Worm (Caenorhabditis elegans) whole organism, late embryonic: ENCODE measurements around the gene K09D9.14.

Experiments used
- F13H6.1 ChIP-seq: sonication (generic microtip); optimal IDR thresholded peaks from 2 replicates; lab custom pipeline; 2016; ENCODE audit warnings: missing genetic modification characterization, missing compliant biosample characterization
- K02D7.2 ChIP-seq: sonication (generic microtip); optimal IDR thresholded peaks from 2 replicates; lab custom pipeline; 2017; ENCODE audit warnings: mild to moderate bottlenecking, missing genetic modification characterization, missing compliant biosample characterization
- T23F11.4 ChIP-seq: fragments of 200-800 bp; sonication (Bioruptor generic); optimal IDR thresholded peaks from 2 replicates; lab custom pipeline; 2018; ENCODE audit warnings: mild to moderate bottlenecking, missing genetic modification characterization, missing compliant biosample characterization
- Y22D7AL.16 ChIP-seq: sonication (generic microtip); optimal IDR thresholded peaks from 2 replicates; lab custom pipeline; 2016; ENCODE audit warnings: missing genetic modification characterization, missing compliant biosample characterization
- ceh-19 ChIP-seq: fragments of 200-800 bp; sonication (Bioruptor generic); optimal IDR thresholded peaks from 2 replicates; lab custom pipeline; 2018; ENCODE audit warnings: mild to moderate bottlenecking, missing genetic modification characterization, missing compliant biosample characterization
- ceh-2 ChIP-seq: sonication (generic microtip); optimal IDR thresholded peaks from 2 replicates; lab custom pipeline; 2016; ENCODE audit warnings: missing genotype, missing genetic modification characterization, missing compliant biosample characterization
- ceh-30 ChIP-seq: fragments of 150-350 bp; optimal IDR thresholded peaks from 2 replicates; lab custom pipeline; 2014; ENCODE audit warnings: missing biosample characterization, missing genetic modification characterization
- ceh-34 ChIP-seq: sonication (generic microtip); optimal IDR thresholded peaks from 2 replicates; lab custom pipeline; 2016; ENCODE audit warnings: mild to moderate bottlenecking, missing genetic modification characterization, missing compliant biosample characterization
- ceh-45 ChIP-seq: fragments of 200-800 bp; sonication (Bioruptor generic); IDR thresholded peaks from 2 replicates; pipeline ENCODE4 v1.3.6; 2022; ENCODE audit warnings: missing genetic modification reagents, missing genetic modification characterization, missing compliant biosample characterization
- ceh-48 ChIP-seq: sonication (generic microtip); optimal IDR thresholded peaks from 2 replicates; lab custom pipeline; 2016; ENCODE audit warnings: missing genetic modification characterization, inconsistent platforms, missing compliant biosample characterization
- che-1 ChIP-seq: sonication (generic microtip); optimal IDR thresholded peaks from 2 replicates; lab custom pipeline; 2016; ENCODE audit warnings: mild to moderate bottlenecking, missing genetic modification characterization, missing compliant biosample characterization
- dmd-4 ChIP-seq: sonication (generic microtip); optimal IDR thresholded peaks from 2 replicates; lab custom pipeline; 2016; ENCODE audit warnings: borderline replicate concordance, missing genetic modification characterization, missing compliant biosample characterization
- dve-1 ChIP-seq: sonication (generic microtip); optimal IDR thresholded peaks from 2 replicates; lab custom pipeline; 2017; ENCODE audit warnings: antibody characterized with exemption, mild to moderate bottlenecking, missing genetic modification characterization, missing compliant biosample characterization
- elt-4 ChIP-seq: sonication (generic microtip); optimal IDR thresholded peaks from 2 replicates; lab custom pipeline; 2016; ENCODE audit warnings: missing genetic modification characterization, missing compliant biosample characterization
- eyg-1 ChIP-seq: sonication (generic microtip); optimal IDR thresholded peaks from 2 replicates; lab custom pipeline; 2016; ENCODE audit warnings: missing genotype, missing genetic modification characterization, missing compliant biosample characterization
- fax-1 ChIP-seq: sonication (generic microtip); optimal IDR thresholded peaks from 2 replicates; lab custom pipeline; 2016; ENCODE audit warnings: missing genotype, missing genetic modification characterization, missing compliant biosample characterization
- hlh-13 ChIP-seq: fragments of 200-800 bp; sonication (Bioruptor generic); optimal IDR thresholded peaks from 2 replicates; lab custom pipeline; 2018; ENCODE audit warnings: mild to moderate bottlenecking, missing genetic modification characterization, missing compliant biosample characterization
- hlh-15 ChIP-seq: sonication (generic microtip); optimal IDR thresholded peaks from 2 replicates; lab custom pipeline; 2016; ENCODE audit warnings: missing genetic modification characterization, missing compliant biosample characterization
- hlh-6 ChIP-seq: sonication (generic microtip); optimal IDR thresholded peaks from 2 replicates; lab custom pipeline; 2016; ENCODE audit warnings: missing genotype, missing genetic modification characterization, missing compliant biosample characterization
- hlh-8 ChIP-seq: sonication (generic microtip); optimal IDR thresholded peaks from 2 replicates; lab custom pipeline; 2016; ENCODE audit warnings: missing genotype, missing genetic modification characterization, missing compliant biosample characterization
- lin-11 ChIP-seq: fragments of 200-800 bp; sonication (Bioruptor generic); optimal IDR thresholded peaks from 2 replicates; lab custom pipeline; 2018; ENCODE audit warnings: mild to moderate bottlenecking, missing genetic modification characterization, missing compliant biosample characterization
- madf-2 ChIP-seq: sonication (generic microtip); optimal IDR thresholded peaks from 2 replicates; lab custom pipeline; 2017; ENCODE audit warnings: missing genetic modification characterization, missing compliant biosample characterization
- nhr-11 ChIP-seq: fragments of 150-350 bp; optimal IDR thresholded peaks from 2 replicates; lab custom pipeline; 2014; ENCODE audit warnings: missing biosample characterization, missing genetic modification characterization
- nhr-232 ChIP-seq: sonication (generic microtip); optimal IDR thresholded peaks from 2 replicates; lab custom pipeline; 2016; ENCODE audit warnings: missing genetic modification characterization, missing compliant biosample characterization
- npax-4 ChIP-seq: sonication (generic microtip); optimal IDR thresholded peaks from 2 replicates; lab custom pipeline; 2016; ENCODE audit warnings: missing genetic modification characterization, missing compliant biosample characterization
- odd-2 ChIP-seq: sonication (generic microtip); optimal IDR thresholded peaks from 2 replicates; lab custom pipeline; 2017; ENCODE audit warnings: antibody characterized with exemption, mild to moderate bottlenecking, missing genetic modification characterization, missing compliant biosample characterization
- pat-9 ChIP-seq: fragments of 200-800 bp; sonication (Bioruptor generic); optimal IDR thresholded peaks from 2 replicates; lab custom pipeline; 2018; ENCODE audit warnings: mild to moderate bottlenecking, missing genetic modification characterization, moderate library complexity, missing compliant biosample characterization
- pha-4 ChIP-seq: fragments of 150-350 bp; optimal IDR thresholded peaks from 2 replicates; lab custom pipeline; 2018; ENCODE audit warnings: missing biosample characterization, missing genetic modification reagents, missing genetic modification characterization
- pros-1 ChIP-seq: fragments of 150-350 bp; optimal IDR thresholded peaks from 2 replicates; lab custom pipeline; 2014; ENCODE audit warnings: missing biosample characterization, missing genetic modification reagents, missing genetic modification characterization
- ref-2 ChIP-seq: sonication (generic microtip); optimal IDR thresholded peaks from 2 replicates; lab custom pipeline; 2016; ENCODE audit warnings: missing genetic modification characterization, missing compliant biosample characterization
- sdc-2 ChIP-seq: sonication (generic microtip); optimal IDR thresholded peaks from 2 replicates; lab custom pipeline; 2016; ENCODE audit warnings: missing genotype, missing genetic modification characterization, missing compliant biosample characterization
- sox-4 ChIP-seq: sonication (generic microtip); optimal IDR thresholded peaks from 2 replicates; lab custom pipeline; 2017; ENCODE audit warnings: mild to moderate bottlenecking, missing genetic modification characterization, inconsistent platforms, missing compliant biosample characterization
- tbx-2 ChIP-seq: sonication (generic microtip); optimal IDR thresholded peaks from 2 replicates; lab custom pipeline; 2016; ENCODE audit warnings: missing genetic modification characterization, missing compliant biosample characterization
- unc-3 ChIP-seq, 2 experiments: fragments of 200-800 bp in 1 of 2; sonication (Bioruptor generic) in 1 of 2; sonication (generic microtip) in 1 of 2; conservative IDR thresholded peaks in 1 of 2; optimal IDR thresholded peaks in 1 of 2; 2 replicates each; pipeline versions ENCODE4 v1.3.6 to Lab custom; 2016 to 2022; ENCODE audit warnings: missing compliant biosample characterization in 2 of 2, missing genetic modification characterization in 2 of 2, missing genetic modification reagents in 1 of 2
- unc-42 ChIP-seq: sonication (generic microtip); optimal IDR thresholded peaks from 2 replicates; lab custom pipeline; 2016; ENCODE audit warnings: missing genotype, missing genetic modification characterization, missing compliant biosample characterization
- unc-86 ChIP-seq: sonication (generic microtip); optimal IDR thresholded peaks from 2 replicates; lab custom pipeline; 2016; ENCODE audit warnings: missing genetic modification characterization, missing compliant biosample characterization
- zip-5 ChIP-seq: sonication (generic microtip); optimal IDR thresholded peaks from 2 replicates; lab custom pipeline; 2016; ENCODE audit warnings: missing genetic modification characterization, missing compliant biosample characterization
- ztf-16 ChIP-seq: sonication (generic microtip); optimal IDR thresholded peaks from 2 replicates; lab custom pipeline; 2017; ENCODE audit warnings: missing genetic modification characterization, missing compliant biosample characterization

K09D9.14 gene

ce11 chrV:3979053-3979452 is 42.6 kb downstream of the K09D9.14 start, which contains the start of gene nlp-34:
nlp-34 (minus strand) TSS chrV:3979134.
- no peak for TF ChIP-seq fax-1
- TF ChIP-seq sox-4 (tag; lab: Kevin White, UChicago): no peak
- no peak for TF ChIP-seq pros-1
- TF ChIP-seq zip-5 (tag; lab: Kevin White, UChicago): no peak
- TF ChIP-seq dmd-4 (tag; lab: Kevin White, UChicago): no peak
- no peak for TF ChIP-seq npax-4 (tag; lab: Kevin White, UChicago)
- no peak for TF ChIP-seq nhr-11 (tag; lab: Kevin White, UChicago)
- no peak for TF ChIP-seq unc-42 (tag; lab: Kevin White, UChicago)
- no peak for TF ChIP-seq dve-1
- no peak for TF ChIP-seq ceh-2 (tag; lab: Kevin White, UChicago)
- TF ChIP-seq hlh-8: no peak
- TF ChIP-seq Y22D7AL.16: no peak
- TF ChIP-seq pat-9: no peak
- no peak for TF ChIP-seq tbx-2 (tag; lab: Kevin White, UChicago)
- TF ChIP-seq ceh-30 (tag; lab: Kevin White, UChicago): no peak
- TF ChIP-seq unc-3 (GFP tag; conservative IDR thresholded peaks at IDR 0.05; lab: Robert Waterston, UW): no peak
- no peak for TF ChIP-seq unc-3 (tag; optimal IDR thresholded peaks at IDR 0.05; lab: Kevin White, UChicago)
- TF ChIP-seq elt-4 (tag; lab: Kevin White, UChicago): no peak
- no peak for TF ChIP-seq madf-2 (tag; lab: Kevin White, UChicago)

- TF ChIP-seq pat-9 (no peak), hlh-15 (tag; lab: Kevin White, UChicago) (no peak), hlh-6 (tag; lab: Kevin White, UChicago) (no peak), Y22D7AL.16 (no peak), ztf-16 (tag; lab: Kevin White, UChicago) (no peak), ceh-45 (GFP tag; lab: Robert Waterston, UW) (no peak), sdc-2 (no peak), ceh-48 (tag; lab: Kevin White, UChicago) (no peak)
Measured at ce11 chrV:3976964-3977363, 44.7 kb downstream of the K09D9.14 start, which contains the start of gene str-83. str-83 (plus strand) TSS chrV:3977264.

ce11 chrV:3974361-3974760 is 47.3 kb downstream of the K09D9.14 start, which contains the start of gene str-82:
str-82 (plus strand) TSS chrV:3974661.
- TF ChIP-seq dve-1 (no peak), tbx-2 (tag; lab: Kevin White, UChicago) (no peak), lin-11 (tag; lab: Kevin White, UChicago) (no peak), K02D7.2 (tag; lab: Kevin White, UChicago) (no peak), zip-5 (tag; lab: Kevin White, UChicago) (no peak), ref-2 (no peak), pros-1 (no peak), ceh-34 (tag; lab: Kevin White, UChicago) (no peak), hlh-6 (tag; lab: Kevin White, UChicago) (no peak), odd-2 (no peak), madf-2 (tag; lab: Kevin White, UChicago) (no peak), pat-9 (no peak), sdc-2 (no peak), hlh-13 (GFP tag; lab: Kevin White, UChicago) (no peak), unc-86 (tag; lab: Kevin White, UChicago) (no peak), ceh-45 (GFP tag; lab: Robert Waterston, UW) (no peak)

- TF ChIP-seq ceh-19: no peak
- no peak for TF ChIP-seq F13H6.1 (tag; lab: Kevin White, UChicago)
- TF ChIP-seq pha-4: no peak
- TF ChIP-seq fax-1: no peak
- TF ChIP-seq eyg-1 (tag; lab: Kevin White, UChicago): no peak
- TF ChIP-seq unc-42 (tag; lab: Kevin White, UChicago): no peak
- TF ChIP-seq T23F11.4: no peak
- no peak for TF ChIP-seq che-1 (tag; lab: Kevin White, UChicago)
- TF ChIP-seq ceh-34 (tag; lab: Kevin White, UChicago): no peak
- TF ChIP-seq nhr-232 (tag; lab: Kevin White, UChicago): no peak
Measured at ce11 chrV:3972846-3973245, 48.8 kb downstream of the K09D9.14 start, which contains the start of gene cyp-34A10. cyp-34A10 (minus strand) TSS chrV:3972991.
